Fruit fly (Drosophila melanogaster) S2 (cell line): ENCODE measurements around the gene CG17292.

Source experiments
- CG8478 ChIP-seq: fragments of >200 bp; optimal IDR thresholded peaks from 2 replicates; lab custom pipeline; 2018
- CTCF ChIP-seq, 2 experiments: fragments of >200 bp; optimal IDR thresholded peaks; 2 replicates each; lab custom pipeline; 2018

- TF ChIP-seq CTCF (optimal IDR thresholded peaks at IDR 0.05; lab: Kevin White, UChicago) = no peak
- no peak for TF ChIP-seq CG8478 (lab: Kevin White, UChicago)
Measured at dm6 chr2L:8333185-8333584, 37.1 kb upstream of the CG17292 start.
